Worm (Caenorhabditis elegans) whole organism, late embryonic: ENCODE results near the gene F23H11.2.

ENCODE experiments used
- C08G9.2 ChIP-seq: sonication (generic microtip); optimal IDR thresholded peaks from 2 replicates; lab custom pipeline; 2016; ENCODE audit warnings: mild to moderate bottlenecking, missing genetic modification characterization, moderate library complexity, missing compliant biosample characterization
- F13H6.1 ChIP-seq: sonication (generic microtip); optimal IDR thresholded peaks from 2 replicates; lab custom pipeline; 2016; ENCODE audit warnings: missing genetic modification characterization, missing compliant biosample characterization
- K02D7.2 ChIP-seq: sonication (generic microtip); optimal IDR thresholded peaks from 2 replicates; lab custom pipeline; 2017; ENCODE audit warnings: mild to moderate bottlenecking, missing genetic modification characterization, missing compliant biosample characterization
- Y22D7AL.16 ChIP-seq: sonication (generic microtip); optimal IDR thresholded peaks from 2 replicates; lab custom pipeline; 2016; ENCODE audit warnings: missing genetic modification characterization, missing compliant biosample characterization
- ahr-1 ChIP-seq: sonication (generic microtip); optimal IDR thresholded peaks from 2 replicates; lab custom pipeline; 2016; ENCODE audit warnings: missing genetic modification characterization, missing compliant biosample characterization
- ceh-18 ChIP-seq: sonication (generic microtip); optimal IDR thresholded peaks from 2 replicates; lab custom pipeline; 2016; ENCODE audit warnings: missing genetic modification characterization, missing compliant biosample characterization
- ceh-19 ChIP-seq: fragments of 200-800 bp; sonication (Bioruptor generic); optimal IDR thresholded peaks from 2 replicates; lab custom pipeline; 2018; ENCODE audit warnings: mild to moderate bottlenecking, missing genetic modification characterization, missing compliant biosample characterization
- ceh-22 ChIP-seq: sonication (generic microtip); optimal IDR thresholded peaks from 2 replicates; lab custom pipeline; 2017; ENCODE audit warnings: missing biosample characterization, missing genetic modification characterization
- ceh-24 ChIP-seq: sonication (generic microtip); optimal IDR thresholded peaks from 2 replicates; lab custom pipeline; 2016; ENCODE audit warnings: mild to moderate bottlenecking, missing genetic modification characterization, missing compliant biosample characterization
- ceh-31 ChIP-seq: sonication (generic microtip); optimal IDR thresholded peaks from 2 replicates; lab custom pipeline; 2016; ENCODE audit warnings: missing genetic modification characterization, missing compliant biosample characterization
- ceh-34 ChIP-seq: sonication (generic microtip); optimal IDR thresholded peaks from 2 replicates; lab custom pipeline; 2016; ENCODE audit warnings: mild to moderate bottlenecking, missing genetic modification characterization, missing compliant biosample characterization
- ceh-45 ChIP-seq: fragments of 200-800 bp; sonication (Bioruptor generic); IDR thresholded peaks from 2 replicates; pipeline ENCODE4 v1.3.6; 2022; ENCODE audit warnings: missing genetic modification reagents, missing genetic modification characterization, missing compliant biosample characterization
- ceh-48 ChIP-seq: sonication (generic microtip); optimal IDR thresholded peaks from 2 replicates; lab custom pipeline; 2016; ENCODE audit warnings: missing genetic modification characterization, inconsistent platforms, missing compliant biosample characterization
- dmd-4 ChIP-seq: sonication (generic microtip); optimal IDR thresholded peaks from 2 replicates; lab custom pipeline; 2016; ENCODE audit warnings: borderline replicate concordance, missing genetic modification characterization, missing compliant biosample characterization
- elt-2 ChIP-seq: sonication (generic microtip); optimal IDR thresholded peaks from 2 replicates; lab custom pipeline; 2016; ENCODE audit warnings: missing genetic modification reagents, missing genetic modification characterization, missing compliant biosample characterization
- elt-4 ChIP-seq: sonication (generic microtip); optimal IDR thresholded peaks from 2 replicates; lab custom pipeline; 2016; ENCODE audit warnings: missing genetic modification characterization, missing compliant biosample characterization
- eyg-1 ChIP-seq: sonication (generic microtip); optimal IDR thresholded peaks from 2 replicates; lab custom pipeline; 2016; ENCODE audit warnings: missing genotype, missing genetic modification characterization, missing compliant biosample characterization
- fax-1 ChIP-seq: sonication (generic microtip); optimal IDR thresholded peaks from 2 replicates; lab custom pipeline; 2016; ENCODE audit warnings: missing genotype, missing genetic modification characterization, missing compliant biosample characterization
- fkh-10 ChIP-seq: fragments of 150-350 bp; optimal IDR thresholded peaks from 2 replicates; lab custom pipeline; 2014; ENCODE audit warnings: missing biosample characterization, missing genetic modification reagents, missing genetic modification characterization
- fkh-6 ChIP-seq: sonication (generic microtip); optimal IDR thresholded peaks from 2 replicates; lab custom pipeline; 2016; ENCODE audit warnings: missing genetic modification characterization, missing compliant biosample characterization
- gmeb-2 ChIP-seq: sonication (generic microtip); optimal IDR thresholded peaks from 2 replicates; lab custom pipeline; 2016; ENCODE audit warnings: missing genetic modification characterization, inconsistent platforms, missing compliant biosample characterization
- hlh-13 ChIP-seq: fragments of 200-800 bp; sonication (Bioruptor generic); optimal IDR thresholded peaks from 2 replicates; lab custom pipeline; 2018; ENCODE audit warnings: mild to moderate bottlenecking, missing genetic modification characterization, missing compliant biosample characterization
- hlh-30 ChIP-seq: sonication (generic microtip); optimal IDR thresholded peaks from 2 replicates; lab custom pipeline; 2017; ENCODE audit warnings: antibody characterized with exemption, missing genetic modification characterization, missing compliant biosample characterization; ENCODE audit not compliant: insufficient read depth
- hlh-6 ChIP-seq: sonication (generic microtip); optimal IDR thresholded peaks from 2 replicates; lab custom pipeline; 2016; ENCODE audit warnings: missing genotype, missing genetic modification characterization, missing compliant biosample characterization
- lin-11 ChIP-seq: fragments of 200-800 bp; sonication (Bioruptor generic); optimal IDR thresholded peaks from 2 replicates; lab custom pipeline; 2018; ENCODE audit warnings: mild to moderate bottlenecking, missing genetic modification characterization, missing compliant biosample characterization
- mec-3 ChIP-seq: sonication (generic microtip); optimal IDR thresholded peaks from 2 replicates; lab custom pipeline; 2016; ENCODE audit warnings: borderline replicate concordance, missing genetic modification characterization, missing compliant biosample characterization
- nhr-232 ChIP-seq: sonication (generic microtip); optimal IDR thresholded peaks from 2 replicates; lab custom pipeline; 2016; ENCODE audit warnings: missing genetic modification characterization, missing compliant biosample characterization
- pat-9 ChIP-seq: fragments of 200-800 bp; sonication (Bioruptor generic); optimal IDR thresholded peaks from 2 replicates; lab custom pipeline; 2018; ENCODE audit warnings: mild to moderate bottlenecking, missing genetic modification characterization, moderate library complexity, missing compliant biosample characterization
- pax-1 ChIP-seq: fragments of 150-350 bp; optimal IDR thresholded peaks from 2 replicates; lab custom pipeline; 2014; ENCODE audit warnings: missing biosample characterization, missing genetic modification characterization
- pha-2 ChIP-seq: sonication (generic microtip); optimal IDR thresholded peaks from 2 replicates; lab custom pipeline; 2017; ENCODE audit warnings: mild to moderate bottlenecking, missing genetic modification characterization, missing compliant biosample characterization
- pqm-1 ChIP-seq: sonication (generic microtip); optimal IDR thresholded peaks from 2 replicates; lab custom pipeline; 2016; ENCODE audit warnings: missing genetic modification characterization, missing compliant biosample characterization
- sox-2 ChIP-seq: fragments of 200-800 bp; sonication (Bioruptor generic); IDR thresholded peaks from 2 replicates; pipeline ENCODE4 v1.3.6; 2022; ENCODE audit warnings: missing genetic modification reagents, missing genetic modification characterization, missing compliant biosample characterization
- syd-9 ChIP-seq: sonication (generic microtip); optimal IDR thresholded peaks from 2 replicates; lab custom pipeline; 2016; ENCODE audit warnings: mild to moderate bottlenecking, missing genetic modification characterization, moderate library complexity, missing compliant biosample characterization
- tbx-2 ChIP-seq: sonication (generic microtip); optimal IDR thresholded peaks from 2 replicates; lab custom pipeline; 2016; ENCODE audit warnings: missing genetic modification characterization, missing compliant biosample characterization
- tbx-7 ChIP-seq: sonication (generic microtip); optimal IDR thresholded peaks from 2 replicates; lab custom pipeline; 2016; ENCODE audit warnings: missing genotype, missing genetic modification characterization, missing compliant biosample characterization
- unc-3 ChIP-seq, 2 experiments: fragments of 200-800 bp in 1 of 2; sonication (Bioruptor generic) in 1 of 2; sonication (generic microtip) in 1 of 2; conservative IDR thresholded peaks in 1 of 2; optimal IDR thresholded peaks in 1 of 2; 2 replicates each; pipeline versions ENCODE4 v1.3.6 to Lab custom; 2016 to 2022; ENCODE audit warnings: missing compliant biosample characterization in 2 of 2, missing genetic modification characterization in 2 of 2, missing genetic modification reagents in 1 of 2
- unc-55 ChIP-seq: sonication (generic microtip); optimal IDR thresholded peaks from 2 replicates; lab custom pipeline; 2017; ENCODE audit warnings: missing biosample characterization, missing genetic modification reagents, missing genetic modification characterization
- unc-86 ChIP-seq: sonication (generic microtip); optimal IDR thresholded peaks from 2 replicates; lab custom pipeline; 2016; ENCODE audit warnings: missing genetic modification characterization, missing compliant biosample characterization
- zip-5 ChIP-seq: sonication (generic microtip); optimal IDR thresholded peaks from 2 replicates; lab custom pipeline; 2016; ENCODE audit warnings: missing genetic modification characterization, missing compliant biosample characterization

Gene F23H11.2

ce11 chrIII:909540-909939, 14.0 kb downstream of the F23H11.2 start, which contains the start of gene crls-1:
crls-1 (minus strand) TSS chrIII:909902.
- no peak for TF ChIP-seq eyg-1
- no peak for TF ChIP-seq sox-2 (GFP tag; lab: Robert Waterston, UW)
- no peak for TF ChIP-seq Y22D7AL.16
- TF ChIP-seq dmd-4 (tag; lab: Kevin White, UChicago): no peak
- TF ChIP-seq ceh-48 (tag; lab: Kevin White, UChicago): no peak
- no peak for TF ChIP-seq ahr-1 (tag; lab: Kevin White, UChicago)
- no peak for TF ChIP-seq ceh-45 (GFP tag; lab: Robert Waterston, UW)
- no peak for TF ChIP-seq tbx-7 (tag; lab: Kevin White, UChicago)
- no peak for TF ChIP-seq pqm-1 (tag; lab: Kevin White, UChicago)
- no peak for TF ChIP-seq F13H6.1 (tag; lab: Kevin White, UChicago)
- no peak for TF ChIP-seq tbx-2
- no peak for TF ChIP-seq zip-5 (tag; lab: Kevin White, UChicago)
- TF ChIP-seq unc-86 (tag; lab: Kevin White, UChicago): no peak
- TF ChIP-seq pax-1 (tag; lab: Kevin White, UChicago): no peak

ce11 chrIII:910540-911311, 15.2 kb downstream of the F23H11.2 start, which contains the start of the genes F23H11.5 and bra-2:
F23H11.5 (minus strand) TSS chrIII:910590.
bra-2 (plus strand) TSS chrIII:911261.
- peak; percentile 57 for TF ChIP-seq ceh-48 (tag; lab: Kevin White, UChicago)
- no peak for TF ChIP-seq ceh-22
- TF ChIP-seq, all 69 proteins: peak for 1

ce11 chrIII:916897-917296, 21.4 kb downstream of the F23H11.2 start, which contains the start of gene idpp-13:
idpp-13 (minus strand) TSS chrIII:916997.
- no peak for TF ChIP-seq ceh-24
- no peak for TF ChIP-seq ceh-18 (tag; lab: Kevin White, UChicago)
- TF ChIP-seq K02D7.2 (tag; lab: Kevin White, UChicago): no peak
- TF ChIP-seq unc-55: no peak

ce11 chrIII:919322-919721, 23.8 kb downstream of the F23H11.2 start, which contains the start of gene F23H11.7:
F23H11.7 (minus strand) TSS chrIII:919422.
- no peak for TF ChIP-seq hlh-6 (tag; lab: Kevin White, UChicago)

ce11 chrIII:926216-926615, 30.7 kb downstream of the F23H11.2 start, which contains the start of gene pef-1:
pef-1 (minus strand) TSS chrIII:926316.
- no peak for TF ChIP-seq unc-86 (tag; lab: Kevin White, UChicago)
- TF ChIP-seq hlh-30 (tag; lab: Kevin White, UChicago): no peak
- TF ChIP-seq pat-9 (tag; lab: Kevin White, UChicago): no peak
- no peak for TF ChIP-seq ceh-34
- no peak for TF ChIP-seq tbx-7 (tag; lab: Kevin White, UChicago)
- TF ChIP-seq hlh-6 (tag; lab: Kevin White, UChicago): no peak
- TF ChIP-seq sox-2 (GFP tag; lab: Robert Waterston, UW): no peak
- no peak for TF ChIP-seq tbx-2
- no peak for TF ChIP-seq fax-1 (tag; lab: Kevin White, UChicago)
- no peak for TF ChIP-seq unc-3 (GFP tag; conservative IDR thresholded peaks at IDR 0.05; lab: Robert Waterston, UW)
- no peak for TF ChIP-seq unc-3 (tag; optimal IDR thresholded peaks at IDR 0.05; lab: Kevin White, UChicago)
- TF ChIP-seq ceh-22: no peak
- TF ChIP-seq nhr-232 (tag; lab: Kevin White, UChicago): no peak
- TF ChIP-seq hlh-13 (GFP tag; lab: Kevin White, UChicago): no peak
- no peak for TF ChIP-seq fkh-10 (GFP tag; lab: Kevin White, UChicago)
- TF ChIP-seq Y22D7AL.16: no peak

- TF ChIP-seq gmeb-2 (tag; lab: Kevin White, UChicago) (peak; percentile 80), ceh-31 (tag; lab: Kevin White, UChicago) (peak; percentile 81), elt-4 (tag; lab: Kevin White, UChicago) (peak; percentile 97), hlh-13 (GFP tag; lab: Kevin White, UChicago) (peak; percentile 95), ceh-19 (GFP tag; lab: Kevin White, UChicago) (peak; percentile 91), pha-2 (tag; lab: Kevin White, UChicago) (peak; percentile 18), K02D7.2 (tag; lab: Kevin White, UChicago) (peak; percentile 84), mec-3 (tag; lab: Kevin White, UChicago) (peak; percentile 76), fkh-6 (tag; lab: Kevin White, UChicago) (peak; percentile 90), elt-2 (peak; percentile 19), ceh-18 (tag; lab: Kevin White, UChicago) (peak; percentile 34), zip-5 (tag; lab: Kevin White, UChicago) (peak; percentile 34), syd-9 (tag; lab: Kevin White, UChicago) (peak; percentile 63), C08G9.2 (peak; percentile 76), ceh-24 (peak; percentile 12), F13H6.1 (tag; lab: Kevin White, UChicago) (peak; percentile 79), lin-11 (peak; percentile 94)
Observed at ce11 chrIII:931405-931804, 35.9 kb downstream of the F23H11.2 start.
